Worm (Caenorhabditis elegans) whole organism, midembryonic: ENCODE measurements around the gene T23F6.5.

Source experiments
- T22C8.4 ChIP-seq: fragments of 200-800 bp; sonication (Bioruptor generic); IDR thresholded peaks from 2 replicates; pipeline ENCODE4 v1.3.6; 2022; ENCODE audit warnings: missing genetic modification characterization, missing compliant biosample characterization
- flt-1 ChIP-seq: fragments of 200-800 bp; sonication (Bioruptor generic); IDR thresholded peaks from 2 replicates; pipeline ENCODE4 v1.3.6; 2022; ENCODE audit warnings: missing genetic modification characterization, missing compliant biosample characterization
- ztf-23 ChIP-seq: fragments of 200-800 bp; sonication (Bioruptor generic); IDR thresholded peaks from 2 replicates; pipeline ENCODE4 v1.3.6; 2022; ENCODE audit warnings: missing genetic modification reagents, missing genetic modification characterization, missing compliant biosample characterization
- ztf-29 ChIP-seq: fragments of 200-800 bp; sonication (Bioruptor generic); IDR thresholded peaks from 2 replicates; pipeline ENCODE4 v1.3.6; 2022; ENCODE audit warnings: missing genetic modification reagents, missing genetic modification characterization, missing compliant biosample characterization

DNA sequence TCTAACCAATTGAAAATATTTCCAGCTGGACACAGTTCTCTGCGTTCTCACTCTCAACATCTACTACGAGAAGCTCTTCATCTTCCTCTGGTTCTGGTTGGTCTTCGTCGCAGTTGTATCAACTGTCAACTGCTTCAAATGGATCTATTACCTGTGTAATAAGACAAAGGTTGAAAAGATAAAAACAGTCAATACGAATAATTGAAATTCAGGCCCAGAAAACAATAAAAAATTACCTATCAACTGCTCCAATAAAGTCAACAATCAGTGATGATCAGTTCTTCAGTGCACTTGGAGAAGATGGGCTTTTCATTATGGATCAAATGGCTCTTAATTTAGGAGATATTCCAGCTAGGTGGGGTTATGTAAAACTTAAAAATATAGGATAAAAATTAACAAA, 7.4 kb upstream of the T23F6.5 start:
- TF ChIP-seq ztf-23 (GFP tag; lab: Robert Waterston, UW): no peak
- no peak for TF ChIP-seq T22C8.4 (GFP tag; lab: Robert Waterston, UW)
- TF ChIP-seq ztf-29 (GFP tag; lab: Robert Waterston, UW): no peak
- TF ChIP-seq flt-1: no peak
